Worm (Caenorhabditis elegans) whole organism, young adult: ENCODE data around the gene lmtr-2.
A peak's percentile ranks its signal among the peaks of the same experiment; 100 is the strongest.

Experiments used
- B0019.2 ChIP-seq: fragments of 200-800 bp; sonication (Bioruptor generic); conservative IDR thresholded peaks from 2 replicates; pipeline ENCODE4 v1.3.6; 2022; ENCODE audit warnings: missing genetic modification reagents, missing genetic modification characterization, missing compliant biosample characterization
- B0035.1 ChIP-seq: sonication (generic microtip); optimal IDR thresholded peaks from 2 replicates; lab custom pipeline; 2016; ENCODE audit warnings: missing genetic modification characterization, mild to moderate bottlenecking, missing compliant biosample characterization, missing genotype, missing genetic modification reagents
- D2030.7 ChIP-seq: fragments of 200-800 bp; sonication (Bioruptor generic); IDR thresholded peaks from 2 replicates; pipeline ENCODE4 v1.3.6; 2022; ENCODE audit warnings: missing genetic modification reagents, missing genetic modification characterization, missing compliant biosample characterization
- F22D6.2 ChIP-seq: sonication (generic microtip); optimal IDR thresholded peaks from 2 replicates; lab custom pipeline; 2016; ENCODE audit warnings: mild to moderate bottlenecking, missing genetic modification characterization, missing compliant biosample characterization
- F23B12.7 ChIP-seq: sonication (generic microtip); optimal IDR thresholded peaks from 2 replicates; lab custom pipeline; 2017; ENCODE audit warnings: missing genetic modification characterization, mild to moderate bottlenecking, missing compliant biosample characterization, antibody characterized with exemption, moderate library complexity; ENCODE audit not compliant: insufficient read depth
- F39B2.1 ChIP-seq: fragments of 200-800 bp; sonication (Bioruptor generic); IDR thresholded peaks from 2 replicates; pipeline ENCODE4 v1.3.6; 2022; ENCODE audit warnings: missing genetic modification reagents, missing genetic modification characterization, missing compliant biosample characterization
- K12H6.12 ChIP-seq: fragments of 200-800 bp; sonication (Bioruptor generic); optimal IDR thresholded peaks from 2 replicates; lab custom pipeline; 2018; ENCODE audit warnings: mild to moderate bottlenecking, missing genetic modification characterization, missing compliant biosample characterization
- T07F8.4 ChIP-seq: sonication (generic microtip); optimal IDR thresholded peaks from 2 replicates; lab custom pipeline; 2016; ENCODE audit warnings: mild to moderate bottlenecking, missing genetic modification characterization, moderate library complexity, missing compliant biosample characterization
- Y67H2A.10 ChIP-seq: fragments of 200-800 bp; sonication (Bioruptor generic); conservative IDR thresholded peaks from 2 replicates; pipeline ENCODE4 v1.3.6; 2022; ENCODE audit warnings: missing genetic modification reagents, missing genetic modification characterization, missing compliant biosample characterization
- aptf-2 ChIP-seq: fragments of 200-800 bp; sonication (Bioruptor generic); conservative IDR thresholded peaks from 2 replicates; pipeline ENCODE4 v1.3.6; 2022; ENCODE audit warnings: missing genetic modification reagents, missing genetic modification characterization, missing compliant biosample characterization
- aptf-3 ChIP-seq: fragments of 200-800 bp; sonication (Bioruptor generic); IDR thresholded peaks from 2 replicates; pipeline ENCODE4 v1.3.6; 2022; ENCODE audit warnings: missing genetic modification characterization, missing compliant biosample characterization
- atf-7 ChIP-seq: sonication (generic microtip); optimal IDR thresholded peaks from 2 replicates; lab custom pipeline; 2017; ENCODE audit warnings: mild to moderate bottlenecking, missing genetic modification characterization, missing compliant biosample characterization
- athp-1 ChIP-seq: sonication (generic microtip); optimal IDR thresholded peaks from 2 replicates; lab custom pipeline; 2017; ENCODE audit warnings: mild to moderate bottlenecking, missing genetic modification characterization, missing compliant biosample characterization
- bed-2 ChIP-seq: fragments of 200-800 bp; sonication (Bioruptor generic); IDR thresholded peaks from 2 replicates; pipeline ENCODE4 v1.3.6; 2022; ENCODE audit warnings: missing genetic modification reagents, missing genetic modification characterization, missing compliant biosample characterization
- cebp-1 ChIP-seq, 2 experiments: fragments of 200-800 bp in 1 of 2; sonication (Bioruptor generic) in 1 of 2; sonication (generic microtip) in 1 of 2; IDR thresholded peaks in 1 of 2; optimal IDR thresholded peaks in 1 of 2; 2 replicates each; pipeline versions ENCODE4 v1.3.6 to Lab custom; 2017 to 2022; ENCODE audit warnings: missing compliant biosample characterization in 2 of 2, missing genetic modification characterization in 2 of 2, mild to moderate bottlenecking in 1 of 2, missing genetic modification reagents in 1 of 2, moderate library complexity in 1 of 2
- cebp-2 ChIP-seq: fragments of 200-800 bp; sonication (Bioruptor generic); IDR thresholded peaks from 2 replicates; pipeline ENCODE4 v1.3.6; 2022; ENCODE audit warnings: missing genetic modification characterization, missing compliant biosample characterization
- ceh-40 ChIP-seq: fragments of 200-800 bp; sonication (Bioruptor generic); IDR thresholded peaks from 2 replicates; pipeline ENCODE4 v1.3.6; 2022; ENCODE audit warnings: missing genetic modification characterization, missing compliant biosample characterization
- ceh-58 ChIP-seq: fragments of 200-800 bp; sonication (Bioruptor generic); IDR thresholded peaks from 2 replicates; pipeline ENCODE4 v1.3.6; 2022; ENCODE audit warnings: missing genetic modification characterization, missing compliant biosample characterization
- ceh-91 ChIP-seq: fragments of 200-800 bp; sonication (Bioruptor generic); IDR thresholded peaks from 2 replicates; pipeline ENCODE4 v1.3.6; 2022; ENCODE audit warnings: missing genetic modification reagents, missing genetic modification characterization, missing compliant biosample characterization
- die-1 ChIP-seq: sonication (generic microtip); optimal IDR thresholded peaks from 2 replicates; lab custom pipeline; 2016; ENCODE audit warnings: missing genotype, mild to moderate bottlenecking, missing genetic modification characterization, missing compliant biosample characterization
- dpl-1 ChIP-seq: fragments of 150-350 bp; optimal IDR thresholded peaks from 2 replicates; lab custom pipeline; 2014; ENCODE audit warnings: missing biosample characterization, missing genetic modification reagents, missing genetic modification characterization
- efl-1 ChIP-seq: fragments of 150-350 bp; optimal IDR thresholded peaks from 2 replicates; lab custom pipeline; 2014; ENCODE audit warnings: missing biosample characterization, missing genetic modification reagents, missing genetic modification characterization
- egl-18 ChIP-seq: fragments of 200-800 bp; sonication (Bioruptor generic); IDR thresholded peaks from 2 replicates; pipeline ENCODE4 v1.3.6; 2022; ENCODE audit warnings: missing genetic modification reagents, missing genetic modification characterization, missing compliant biosample characterization
- hmg-20 ChIP-seq: fragments of 200-800 bp; sonication (Bioruptor generic); IDR thresholded peaks from 2 replicates; pipeline ENCODE4 v1.3.6; 2022; ENCODE audit warnings: missing genetic modification reagents, missing genetic modification characterization, missing compliant biosample characterization
- hrde-1 ChIP-seq: sonication (generic microtip); optimal IDR thresholded peaks from 2 replicates; lab custom pipeline; 2016; ENCODE audit warnings: missing genetic modification characterization, mild to moderate bottlenecking, missing compliant biosample characterization, moderate library complexity, missing genotype, missing genetic modification reagents, borderline replicate concordance
- hsf-1 ChIP-seq: fragments of 200-800 bp; sonication (Bioruptor generic); IDR thresholded peaks from 2 replicates; pipeline ENCODE4 v1.3.6; 2022; ENCODE audit warnings: missing genetic modification reagents, missing genetic modification characterization, missing compliant biosample characterization
- lag-1 ChIP-seq: fragments of 200-800 bp; sonication (Bioruptor generic); IDR thresholded peaks from 2 replicates; pipeline ENCODE4 v1.3.6; 2022; ENCODE audit warnings: missing genetic modification reagents, missing genetic modification characterization, missing compliant biosample characterization
- lir-1 ChIP-seq: fragments of 200-800 bp; sonication (Bioruptor generic); conservative IDR thresholded peaks from 2 replicates; pipeline ENCODE4 v1.3.6; 2022; ENCODE audit warnings: missing genetic modification reagents, missing genetic modification characterization, missing compliant biosample characterization
- madf-3 ChIP-seq: fragments of 200-800 bp; sonication (Bioruptor generic); IDR thresholded peaks from 2 replicates; pipeline ENCODE4 v1.3.6; 2022; ENCODE audit warnings: missing genetic modification reagents, missing genetic modification characterization, missing compliant biosample characterization
- madf-6 ChIP-seq: fragments of 200-800 bp; sonication (Bioruptor generic); IDR thresholded peaks from 2 replicates; pipeline ENCODE4 v1.3.6; 2022; ENCODE audit warnings: missing genetic modification reagents, missing genetic modification characterization, missing compliant biosample characterization
- madf-8 ChIP-seq: fragments of 200-800 bp; sonication (Bioruptor generic); conservative IDR thresholded peaks from 2 replicates; pipeline ENCODE4 v1.3.6; 2022; ENCODE audit warnings: missing genetic modification reagents, missing genetic modification characterization, missing compliant biosample characterization
- nfyb-1 ChIP-seq: fragments of 200-800 bp; sonication (Bioruptor generic); IDR thresholded peaks from 2 replicates; pipeline ENCODE4 v1.3.6; 2022; ENCODE audit warnings: missing genetic modification reagents, missing genetic modification characterization, missing compliant biosample characterization
- nhr-179 ChIP-seq: sonication (generic microtip); optimal IDR thresholded peaks from 2 replicates; lab custom pipeline; 2016; ENCODE audit warnings: mild to moderate bottlenecking, missing genetic modification characterization, missing compliant biosample characterization
- rcor-1 ChIP-seq: fragments of 200-800 bp; sonication (Bioruptor generic); IDR thresholded peaks from 2 replicates; pipeline ENCODE4 v1.3.6; 2022; ENCODE audit warnings: missing genetic modification reagents, missing genetic modification characterization, missing compliant biosample characterization
- repo-1 ChIP-seq: sonication (generic microtip); optimal IDR thresholded peaks from 2 replicates; lab custom pipeline; 2017; ENCODE audit warnings: mild to moderate bottlenecking, missing genetic modification characterization, missing compliant biosample characterization
- snpc-1.1 ChIP-seq: sonication (generic microtip); optimal IDR thresholded peaks from 2 replicates; lab custom pipeline; 2017; ENCODE audit warnings: missing genetic modification characterization, mild to moderate bottlenecking, missing compliant biosample characterization, antibody characterized with exemption, moderate library complexity, missing genotype, missing genetic modification reagents; ENCODE audit not compliant: insufficient read depth
- snpc-3.4 ChIP-seq: sonication (generic microtip); optimal IDR thresholded peaks from 2 replicates; lab custom pipeline; 2017; ENCODE audit warnings: missing genetic modification characterization, mild to moderate bottlenecking, missing compliant biosample characterization, antibody characterized with exemption, moderate library complexity, missing genotype, missing genetic modification reagents
- somi-1 ChIP-seq: fragments of 200-800 bp; sonication (Bioruptor generic); optimal IDR thresholded peaks from 2 replicates; lab custom pipeline; 2018; ENCODE audit warnings: mild to moderate bottlenecking, missing genetic modification characterization, missing compliant biosample characterization
- xnd-1 ChIP-seq: sonication (generic microtip); optimal IDR thresholded peaks from 2 replicates; lab custom pipeline; 2016; ENCODE audit warnings: missing genotype, missing genetic modification reagents, missing genetic modification characterization, missing compliant biosample characterization
- ztf-18 ChIP-seq: sonication (generic microtip); optimal IDR thresholded peaks from 2 replicates; lab custom pipeline; 2016; ENCODE audit warnings: missing genotype, mild to moderate bottlenecking, missing genetic modification characterization, missing compliant biosample characterization
- ztf-28 ChIP-seq: fragments of 200-800 bp; sonication (Bioruptor generic); IDR thresholded peaks from 2 replicates; pipeline ENCODE4 v1.3.6; 2022; ENCODE audit warnings: missing genetic modification reagents, missing genetic modification characterization, missing compliant biosample characterization

lmtr-2 gene

ce11 chrV:8010846-8011245 is at the start of gene lmtr-2:
TSS of gene lmtr-2 (minus strand) at chrV:8011106.
- TF ChIP-seq athp-1 (tag; lab: Kevin White, UChicago) (no peak), snpc-3.4 (tag; lab: Kevin White, UChicago) (no peak), egl-18 (GFP tag; lab: Robert Waterston, UW) (no peak), nhr-179 (no peak), lag-1 (GFP tag; lab: Robert Waterston, UW) (no peak), cebp-1 (GFP tag; IDR thresholded peaks at IDR 0.05; lab: Robert Waterston, UW) (no peak), cebp-1 (tag; optimal IDR thresholded peaks at IDR 0.05; lab: Kevin White, UChicago) (peak; percentile 26), madf-6 (peak; percentile 20; the same call in 1 of the 2 replicates), B0035.1 (tag; lab: Kevin White, UChicago) (no peak), hrde-1 (no peak), somi-1 (GFP tag; lab: Kevin White, UChicago) (no peak), hsf-1 (GFP tag; lab: Robert Waterston, UW) (0 out of 2 replicates have a peak, but pooled peaks have one; percentile 18), aptf-2 (GFP tag; lab: Robert Waterston, UW) (no peak), F22D6.2 (tag; lab: Kevin White, UChicago) (no peak), hmg-20 (GFP tag; lab: Robert Waterston, UW) (no peak), rcor-1 (GFP tag; lab: Robert Waterston, UW) (no peak), repo-1 (peak; percentile 13), Y67H2A.10 (no peak), madf-3 (GFP tag; lab: Robert Waterston, UW) (peak; percentile 65; the same call in 1 of the 2 replicates), atf-7 (tag; lab: Kevin White, UChicago) (no peak), ceh-58 (GFP tag; lab: Robert Waterston, UW) (0 out of 2 replicates have a peak, but pooled peaks have one; percentile 49), die-1 (tag; lab: Kevin White, UChicago) (no peak), snpc-1.1 (tag; lab: Kevin White, UChicago) (no peak), cebp-2 (GFP tag; lab: Robert Waterston, UW) (0 out of 2 replicates have a peak, but pooled peaks have one; percentile 21), K12H6.12 (no peak)

ce11 chrV:8058359-8058758 is 47.5 kb upstream of the lmtr-2 start, which contains the start of gene str-138:
TSS of gene str-138 (plus strand) at chrV:8058659.
- TF ChIP-seq ztf-28 (GFP tag; lab: Robert Waterston, UW) (no peak), lir-1 (no peak), Y67H2A.10 (no peak), ceh-40 (GFP tag; lab: Robert Waterston, UW) (no peak), bed-2 (GFP tag; lab: Robert Waterston, UW) (no peak), aptf-3 (GFP tag; lab: Robert Waterston, UW) (no peak), F23B12.7 (tag; lab: Kevin White, UChicago) (no peak), egl-18 (GFP tag; lab: Robert Waterston, UW) (no peak), dpl-1 (GFP tag; lab: Kevin White, UChicago) (no peak), T07F8.4 (tag; lab: Kevin White, UChicago) (no peak), efl-1 (GFP tag; lab: Kevin White, UChicago) (no peak)
- TF ChIP-seq, all 124 proteins: peak for 0

- TF ChIP-seq F39B2.1 (GFP tag; lab: Robert Waterston, UW) = peak; percentile 69; the same call in 1 of the 2 replicates
- peak; percentile 61 for TF ChIP-seq D2030.7 (GFP tag; lab: Robert Waterston, UW)
- TF ChIP-seq ceh-91 (GFP tag; lab: Robert Waterston, UW) = 0 out of 2 replicates have a peak, but pooled peaks have one; percentile 28
- peak; percentile 20; the same call in 1 of the 2 replicates for TF ChIP-seq B0019.2 (GFP tag; lab: Robert Waterston, UW)
- 0 out of 2 replicates have a peak, but pooled peaks have one; percentile 22 for TF ChIP-seq nfyb-1 (GFP tag; lab: Robert Waterston, UW)
- TF ChIP-seq xnd-1 (tag; lab: Kevin White, UChicago) = peak; percentile 48
- peak; percentile 85 for TF ChIP-seq hsf-1 (GFP tag; lab: Robert Waterston, UW)
- TF ChIP-seq madf-8 (GFP tag; lab: Robert Waterston, UW) = peak; percentile 79
- peak; percentile 84 for TF ChIP-seq ztf-18 (tag; lab: Kevin White, UChicago)
- TF ChIP-seq madf-3 (GFP tag; lab: Robert Waterston, UW) = peak; percentile 72; the same call in 1 of the 2 replicates
- peak; percentile 89 for TF ChIP-seq madf-6
Measured at ce11 chrV:8057771-8058170, 46.9 kb upstream of the lmtr-2 start.
